Fruit fly (Drosophila melanogaster): ENCODE measurements around the gene PH4alphaPV.

dm6 chr3R:30621806-30622205 is 26.5 kb downstream of the PH4alphaPV start, which contains the start of gene CG44954:
- no peak for TF ChIP-seq pan (optimal IDR thresholded peaks at IDR 0.05)
- no peak for TF ChIP-seq Sp1 (GFP tag; optimal IDR thresholded peaks at IDR 0.05)
- TF ChIP-seq Myc (optimal IDR thresholded peaks at IDR 0.05) = no peak
- TF ChIP-seq fru (GFP tag; optimal IDR thresholded peaks at IDR 0.05) = no peak

All from whole organism, wandering third instar larva.